Fruit fly (Drosophila melanogaster): ENCODE results near the gene CG31522.

dm6 chr3R:4426730-4427129 is 36.0 kb downstream of the CG31522 start, which contains the start of gene CG31525:
- TF ChIP-seq CG12768 (GFP tag; optimal IDR thresholded peaks at IDR 0.05) (no peak), bab1 (GFP tag; optimal IDR thresholded peaks at IDR 0.05) (no peak), pad (GFP tag; optimal IDR thresholded peaks at IDR 0.05) (no peak), kay (GFP tag; ENCODE audit: borderline replicate concordance) (no peak)

Data from whole organism, adult.